Worm (Caenorhabditis elegans): ENCODE data around the gene srd-59.
A peak's percentile ranks its signal among the peaks of the same experiment; 100 is the strongest.

The srd-59 gene

DNA sequence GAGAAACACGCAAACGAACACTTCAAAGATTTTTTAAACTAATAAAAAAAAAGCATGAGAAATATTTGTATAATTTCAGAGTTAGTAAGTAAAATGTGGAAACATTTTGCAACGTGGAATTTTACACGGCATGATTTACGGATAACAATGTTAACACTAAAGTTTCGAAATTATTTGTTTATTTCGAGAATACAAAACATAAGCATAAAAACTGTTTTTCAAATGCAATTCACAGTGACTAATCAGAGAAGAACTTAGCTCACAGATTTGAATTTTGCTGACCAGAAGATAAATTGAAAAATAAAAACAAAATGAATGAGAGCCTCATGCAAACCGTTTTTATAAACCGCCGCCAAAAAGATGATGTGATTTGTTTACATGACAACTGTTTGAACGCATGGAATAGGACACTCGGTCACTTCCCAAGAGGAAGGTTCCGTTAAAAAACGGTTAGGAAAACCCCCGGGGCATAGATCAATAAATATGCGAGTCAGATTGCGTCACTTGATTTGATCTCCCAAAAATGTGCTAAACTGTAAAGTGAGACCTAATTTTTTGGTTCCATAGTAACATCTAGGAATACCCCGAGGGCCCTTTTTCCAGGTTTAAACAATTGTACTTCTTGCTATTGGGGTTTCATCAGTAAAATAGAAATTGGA lies 20.5 kb downstream of the srd-59 start, which contains the start of gene clh-3:
clh-3 (minus strand) TSS at position 51 of the 659 bp plus-strand sequence.
- no peak for TF ChIP-seq Y75B8A.6 (GFP tag; IDR thresholded peaks at IDR 0.05)
- no peak for TF ChIP-seq zag-1 (tag; optimal IDR thresholded peaks at IDR 0.05)
- no peak for TF ChIP-seq daf-12 (tag; optimal IDR thresholded peaks at IDR 0.05)
- TF ChIP-seq ctbp-1 (GFP tag; IDR thresholded peaks at IDR 0.05) = no peak
- TF ChIP-seq nhr-11 (tag; optimal IDR thresholded peaks at IDR 0.05) = no peak
- no peak for TF ChIP-seq F37D6.2 (tag; optimal IDR thresholded peaks at IDR 0.05)
- no peak for TF ChIP-seq ceh-82 (tag; optimal IDR thresholded peaks at IDR 0.05)
- TF ChIP-seq nhr-111 (GFP tag; optimal IDR thresholded peaks at IDR 0.05) = no peak
- TF ChIP-seq ces-1 (GFP tag; optimal IDR thresholded peaks at IDR 0.05) = no peak
- TF ChIP-seq ceh-20 (GFP tag; IDR thresholded peaks at IDR 0.05) = no peak
- no peak for TF ChIP-seq hlh-30 (tag; optimal IDR thresholded peaks at IDR 0.05; ENCODE audit: insufficient read depth)
- TF ChIP-seq lin-1 (GFP tag; IDR thresholded peaks at IDR 0.05) = no peak
- no peak for TF ChIP-seq zfp-3 (GFP tag; conservative IDR thresholded peaks at IDR 0.05)
- TF ChIP-seq nhr-48 (tag; optimal IDR thresholded peaks at IDR 0.05) = no peak
- no peak for TF ChIP-seq Y105C5A.15 (GFP tag; IDR thresholded peaks at IDR 0.05)
- TF ChIP-seq madf-5 (GFP tag; IDR thresholded peaks at IDR 0.05) = no peak
- TF ChIP-seq R02D3.7 (tag; optimal IDR thresholded peaks at IDR 0.05) = no peak
- TF ChIP-seq zip-2 (tag; optimal IDR thresholded peaks at IDR 0.05) = no peak
- no peak for TF ChIP-seq cey-2 (tag; optimal IDR thresholded peaks at IDR 0.05; ENCODE audit: borderline replicate concordance, insufficient read depth)
- TF ChIP-seq lin-39 (tag; optimal IDR thresholded peaks at IDR 0.05) = no peak

DNA sequence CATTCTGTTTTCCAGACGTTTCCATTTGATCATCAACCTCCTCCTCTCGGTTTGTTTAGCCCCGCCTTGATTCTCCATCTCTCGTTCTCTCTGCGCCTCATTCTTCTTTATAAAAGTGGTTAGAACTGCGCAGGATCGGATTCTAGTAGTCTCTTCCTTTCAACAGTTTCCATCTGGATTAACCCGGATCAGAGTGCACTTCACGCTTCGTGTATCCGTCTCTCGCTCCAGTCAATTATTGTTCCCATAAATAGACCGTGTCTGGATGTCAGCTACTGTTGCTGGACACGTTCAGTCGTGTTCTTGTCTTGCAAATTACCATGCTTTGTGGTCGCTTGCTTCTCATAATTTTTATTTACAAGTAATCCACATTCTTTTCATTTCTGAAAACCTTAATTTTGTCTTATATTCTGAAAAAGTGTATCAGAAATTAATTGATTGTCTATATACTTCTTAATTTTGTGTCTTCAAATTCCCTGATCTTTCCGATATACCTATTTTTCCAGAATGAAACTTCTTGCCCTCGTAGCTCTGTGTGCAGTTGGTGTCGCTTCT lies 23.2 kb downstream of the srd-59 start, which contains the start of gene F32A5.4:
F32A5.4 (plus strand) TSS at position 505 of the 555 bp plus-strand sequence.
- TF ChIP-seq hlh-11 (tag; optimal IDR thresholded peaks at IDR 0.05) (peak; percentile 25), Y48G9A.11 (GFP tag; IDR thresholded peaks at IDR 0.05) (no peak), arid-1 (GFP tag; conservative IDR thresholded peaks at IDR 0.05) (0 out of 2 replicates have a peak, but pooled peaks have one; percentile 16), D1046.2 (GFP tag; IDR thresholded peaks at IDR 0.05) (no peak), ama-1 (optimal IDR thresholded peaks at IDR 0.05) (peak; percentile 73), mes-2 (tag; optimal IDR thresholded peaks at IDR 0.05; ENCODE audit: poor library complexity, severe bottlenecking) (no peak), nhr-48 (tag; optimal IDR thresholded peaks at IDR 0.05) (no peak), ztf-11 (tag; optimal IDR thresholded peaks at IDR 0.05) (no peak), lin-29 (GFP tag; IDR thresholded peaks at IDR 0.05) (no peak)

DNA sequence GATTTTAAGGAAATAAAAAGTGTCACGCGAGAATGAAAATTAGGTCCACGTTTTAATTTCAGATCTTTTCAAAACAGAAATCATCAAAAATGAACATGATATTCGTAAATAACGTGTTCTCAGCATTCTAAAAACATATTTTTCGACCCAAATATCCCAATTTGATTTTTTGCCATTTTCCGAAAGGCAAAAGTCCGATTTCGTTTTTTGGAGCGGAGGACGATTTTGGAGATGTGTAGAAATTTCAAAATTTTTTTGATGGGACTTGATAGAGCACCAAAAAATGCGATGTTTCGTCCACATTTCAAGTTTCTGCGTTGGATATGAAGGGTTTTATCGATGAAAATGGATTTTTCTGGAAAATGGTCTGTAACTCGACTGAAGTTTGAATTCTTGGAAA lies 25.2 kb downstream of the srd-59 start:
- TF ChIP-seq zfp-2 (tag; optimal IDR thresholded peaks at IDR 0.05) (no peak), lsy-2 (tag; optimal IDR thresholded peaks at IDR 0.05) (peak in 1 of 2 experiments; percentile 9), F10B5.3 (tag; optimal IDR thresholded peaks at IDR 0.05) (no peak), pha-4 (GFP tag; IDR thresholded peaks at IDR 0.05) (peak; percentile 40; the same call in 1 of the 2 replicates), pha-4 (tag; optimal IDR thresholded peaks at IDR 0.05) (no peak), F26F4.8 (GFP tag; conservative IDR thresholded peaks at IDR 0.05) (no peak), zfp-3 (GFP tag; conservative IDR thresholded peaks at IDR 0.05) (peak; percentile 62; the same call in 1 of the 2 replicates), mdl-1 (tag; optimal IDR thresholded peaks at IDR 0.05) (peak in 1 of 2 experiments; percentile 1), sdz-12 (GFP tag; optimal IDR thresholded peaks at IDR 0.05) (no peak), T26A8.4 (GFP tag; IDR thresholded peaks at IDR 0.05) (peak; percentile 72; the same call in 1 of the 2 replicates), mep-1 (tag; optimal IDR thresholded peaks at IDR 0.05) (peak; percentile 5), lin-29 (GFP tag; IDR thresholded peaks at IDR 0.05) (0 out of 2 replicates have a peak, but pooled peaks have one; percentile 53)
